Worm (Caenorhabditis elegans) whole organism, L1 larva: ENCODE results near the gene elo-6.

Experiments
- efl-3 ChIP-seq: fragments of 200-800 bp; sonication (Bioruptor generic); optimal IDR thresholded peaks from 2 replicates; lab custom pipeline; 2018; ENCODE audit warnings: mild to moderate bottlenecking, missing genetic modification characterization, missing compliant biosample characterization
- elt-2 ChIP-seq: sonication (generic microtip); optimal IDR thresholded peaks from 2 replicates; lab custom pipeline; 2016; ENCODE audit warnings: missing genetic modification characterization, mild to moderate bottlenecking, inconsistent platforms, missing compliant biosample characterization, missing genetic modification reagents
- fos-1 ChIP-seq: fragments of 150-350 bp; optimal IDR thresholded peaks from 2 replicates; lab custom pipeline; 2014; ENCODE audit warnings: missing biosample characterization, missing genetic modification characterization
- hlh-4 ChIP-seq: sonication (generic microtip); optimal IDR thresholded peaks from 2 replicates; lab custom pipeline; 2016; ENCODE audit warnings: mild to moderate bottlenecking, missing genetic modification characterization, missing compliant biosample characterization
- lsy-2 ChIP-seq, 2 experiments: fragments of 150-350 bp; optimal IDR thresholded peaks; 2 replicates each; lab custom pipeline; 2014; ENCODE audit warnings: missing biosample characterization in 2 of 2, missing genetic modification characterization in 2 of 2
- mdl-1 ChIP-seq, 2 experiments: fragments of 150-350 bp; optimal IDR thresholded peaks; 2 replicates each; lab custom pipeline; 2014 to 2017; ENCODE audit warnings: missing biosample characterization in 2 of 2, missing genetic modification characterization in 2 of 2, inconsistent platforms in 1 of 2
- nhr-12 ChIP-seq: sonication (generic microtip); optimal IDR thresholded peaks from 2 replicates; lab custom pipeline; 2017; ENCODE audit warnings: missing biosample characterization, missing genetic modification characterization
- nhr-28 ChIP-seq: fragments of 150-350 bp; optimal IDR thresholded peaks from 2 replicates; lab custom pipeline; 2014; ENCODE audit warnings: missing biosample characterization, missing genetic modification characterization
- snpc-4 ChIP-seq: fragments of 150-350 bp; optimal IDR thresholded peaks from 2 replicates; lab custom pipeline; 2014; ENCODE audit warnings: missing biosample characterization, missing genetic modification characterization
- zag-1 ChIP-seq: fragments of 150-350 bp; optimal IDR thresholded peaks from 2 replicates; lab custom pipeline; 2014; ENCODE audit warnings: missing biosample characterization, missing genetic modification characterization

DNA sequence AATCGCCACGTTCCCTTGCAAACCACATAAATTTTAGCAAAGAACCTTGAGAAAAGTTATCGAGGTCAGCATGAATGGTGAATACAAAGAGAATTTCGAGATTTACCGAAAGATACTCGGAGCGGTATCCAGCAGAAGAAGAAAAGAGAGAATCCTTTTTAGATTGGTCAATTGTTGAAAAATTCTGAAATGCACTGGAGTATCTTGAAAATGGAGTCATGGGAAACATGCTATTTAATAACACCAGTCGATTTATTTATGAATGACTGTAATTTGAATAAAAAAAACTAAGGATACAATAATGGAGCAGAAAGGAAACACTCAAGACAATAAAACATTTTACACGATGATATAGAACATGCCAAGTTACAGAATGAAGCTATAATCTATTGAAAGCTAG lies 1.6 kb upstream of the elo-6 start:
- TF ChIP-seq nhr-12 (tag; lab: Kevin White, UChicago) = no peak
- no peak for TF ChIP-seq zag-1 (tag; lab: Kevin White, UChicago)
- TF ChIP-seq fos-1 (tag; lab: Kevin White, UChicago) = no peak
- TF ChIP-seq lsy-2 (tag; optimal IDR thresholded peaks at IDR 0.05; lab: Kevin White, UChicago) = no peak
- no peak for TF ChIP-seq hlh-4 (tag; lab: Kevin White, UChicago)
- TF ChIP-seq elt-2 (tag; lab: Kevin White, UChicago) = no peak
- no peak for TF ChIP-seq efl-3
- no peak for TF ChIP-seq snpc-4 (tag; lab: Kevin White, UChicago)
- TF ChIP-seq mdl-1 (tag; optimal IDR thresholded peaks at IDR 0.05; lab: Kevin White, UChicago) = no peak
- no peak for TF ChIP-seq nhr-28
